Fruit fly (Drosophila melanogaster): Measurements from ENCODE around the gene ImpE3.

Gene ImpE3

DNA sequence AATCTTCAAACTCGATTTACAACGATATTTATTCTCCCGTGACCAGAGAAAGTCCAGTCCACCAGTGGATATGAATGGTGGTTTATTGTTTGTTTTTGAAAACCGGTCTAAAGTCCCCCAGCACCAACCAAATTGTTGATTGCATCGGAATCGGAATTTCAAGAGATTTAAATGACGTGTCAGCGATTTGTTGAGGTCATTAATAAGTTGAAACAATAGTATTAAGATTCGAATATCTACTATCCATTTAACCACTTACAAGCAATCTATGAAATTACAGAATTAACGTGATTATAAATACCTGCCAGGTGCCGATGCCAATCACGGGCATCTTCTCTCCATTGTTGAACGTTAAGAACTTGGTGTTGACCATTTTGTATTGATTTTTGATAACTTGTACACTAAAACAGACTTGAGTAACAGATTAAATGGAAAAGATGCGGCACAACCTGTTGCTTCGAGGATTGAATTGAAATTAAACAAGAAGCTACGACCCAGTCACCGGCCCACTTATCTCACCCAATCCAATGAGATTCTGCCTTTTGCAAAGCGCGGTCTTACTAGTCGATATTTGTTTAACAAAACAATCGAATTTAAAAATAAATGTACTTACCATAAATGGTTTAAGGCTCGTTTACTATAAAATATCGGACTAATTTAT is 21.6 kb downstream of the ImpE3 start, which contains the start of gene CG2767:
CG2767 (minus strand) TSS at position 516 of the 661 bp plus-strand sequence.
- TF ChIP-seq noc (tag; optimal IDR thresholded peaks at IDR 0.05) = no peak

DNA sequence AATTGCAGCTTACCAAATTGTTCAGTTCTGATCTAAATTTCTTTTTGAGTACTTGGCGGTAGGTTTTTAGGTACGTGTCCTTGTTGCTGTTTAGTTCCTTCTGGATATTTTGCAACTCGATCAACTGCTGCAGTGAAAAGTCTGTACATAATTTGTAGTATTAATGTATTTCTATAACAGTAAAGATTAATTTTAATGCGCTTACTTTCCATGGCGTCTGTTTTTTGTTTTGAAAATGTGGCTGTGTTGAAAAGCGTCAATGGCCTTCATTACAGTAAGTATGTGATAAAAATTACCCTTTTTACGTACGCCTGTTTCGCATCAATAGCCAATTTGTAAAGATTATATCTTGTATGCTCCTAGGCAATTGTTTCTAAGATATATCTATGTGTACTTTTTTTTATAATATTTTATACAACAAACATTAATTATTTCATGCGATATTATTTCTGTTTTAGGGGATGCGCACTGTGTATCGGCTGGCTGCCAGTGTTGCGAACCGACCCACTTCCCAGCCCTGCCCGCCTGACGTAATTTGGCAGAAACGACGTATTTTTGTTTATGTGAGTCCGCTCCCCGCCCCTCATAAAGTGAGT is 28.2 kb downstream of the ImpE3 start, which contains the start of the genes Kmn2 and CG2698:
Kmn2 (minus strand) TSS at position 236 of the 596 bp plus-strand sequence.
CG2698 (plus strand) TSS at position 489 of the 596 bp plus-strand sequence.
- TF ChIP-seq noc (tag; optimal IDR thresholded peaks at IDR 0.05) = peak; percentile 96

dm6 chr3R:7999530-8000116 is 29.7 kb downstream of the ImpE3 start, which contains the start of gene PIG-H:
Gene PIG-H, plus strand, starts transcription at chr3R:7999832.
- TF ChIP-seq noc (tag; optimal IDR thresholded peaks at IDR 0.05) = no peak

DNA sequence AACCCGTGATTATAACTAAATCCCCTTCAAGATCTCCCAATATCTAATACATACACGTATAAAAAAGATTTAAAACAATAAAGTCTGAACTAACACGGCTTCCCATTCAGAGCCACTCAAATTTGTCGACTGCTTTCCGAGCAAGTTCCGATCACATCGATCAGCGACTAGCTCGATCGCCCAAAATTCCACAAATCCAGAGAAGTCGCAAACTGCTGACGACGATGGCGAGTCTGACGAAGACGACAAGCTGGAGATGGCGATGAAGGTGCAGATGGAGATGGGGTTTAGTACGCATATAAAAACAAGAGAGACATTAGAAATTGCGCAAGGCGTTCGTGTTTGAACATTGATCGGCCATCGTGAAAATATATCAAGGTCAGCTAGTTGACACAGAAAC is 30.6 kb downstream of the ImpE3 start:
- no peak for TF ChIP-seq noc (tag; optimal IDR thresholded peaks at IDR 0.05)

dm6 chr3R:7995722-7996121 is 33.6 kb downstream of the ImpE3 start, which contains the start of gene Elovl7:
Gene Elovl7, minus strand, starts transcription at chr3R:7995852.
- no peak for TF ChIP-seq noc (tag; optimal IDR thresholded peaks at IDR 0.05)

DNA sequence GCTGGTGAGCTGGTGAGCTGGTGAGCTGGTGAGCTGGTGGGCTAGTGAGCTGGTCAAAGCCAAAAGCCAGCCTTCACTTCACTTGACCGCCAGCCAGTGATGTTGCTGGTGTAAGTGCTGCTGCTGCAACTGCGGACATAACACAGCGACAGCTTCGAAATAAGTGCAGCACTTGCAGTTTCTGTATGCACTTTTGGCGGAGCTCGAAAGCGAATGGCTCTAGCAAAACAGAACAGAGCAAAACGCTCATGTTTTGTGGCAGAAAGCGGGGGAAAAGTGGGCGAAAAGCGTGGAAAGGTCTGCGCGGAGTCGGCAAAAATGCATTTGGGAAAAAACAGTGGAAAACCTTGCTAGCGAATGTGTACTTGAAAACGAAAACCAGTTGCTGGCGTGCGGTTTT is 34.7 kb downstream of the ImpE3 start:
- TF ChIP-seq noc (tag; optimal IDR thresholded peaks at IDR 0.05) = no peak

DNA sequence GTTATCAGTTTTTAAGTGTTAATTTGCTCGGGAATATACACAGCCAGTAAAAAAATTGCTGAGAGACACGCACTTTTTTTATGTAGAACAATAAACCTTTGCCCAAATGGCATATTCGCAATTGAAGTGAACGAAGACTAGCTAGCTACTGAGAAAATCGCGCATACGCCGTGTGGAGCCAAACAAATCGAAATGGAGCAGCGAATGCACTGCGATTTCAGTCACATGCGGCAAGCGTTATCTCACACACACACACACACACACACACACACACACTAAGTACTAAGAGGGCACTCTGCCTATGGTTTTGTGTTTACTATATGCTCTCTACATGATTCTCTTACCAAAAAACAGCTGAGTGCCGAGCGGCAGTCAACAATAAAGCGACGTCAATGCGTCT is 35.8 kb downstream of the ImpE3 start:
- no peak for TF ChIP-seq noc (tag; optimal IDR thresholded peaks at IDR 0.05)

DNA sequence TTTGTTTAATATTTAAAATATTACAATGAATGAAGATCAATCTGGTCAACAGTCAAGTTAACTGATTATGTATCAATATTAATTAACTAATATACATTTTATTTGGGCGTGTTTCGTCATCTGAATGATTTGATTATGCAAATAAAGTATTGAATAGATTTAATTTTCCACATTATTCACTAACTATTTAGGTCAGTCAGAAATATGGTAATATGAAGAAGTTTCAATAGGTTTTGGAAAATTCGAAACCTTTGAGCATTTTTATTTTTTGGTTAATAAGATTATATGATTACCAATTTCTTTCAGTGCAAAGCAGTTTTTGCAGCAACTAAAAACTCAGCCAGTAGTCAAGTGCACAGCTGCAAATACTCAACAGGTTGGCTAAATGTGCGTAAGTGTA is 37.2 kb downstream of the ImpE3 start:
- no peak for TF ChIP-seq noc (tag; optimal IDR thresholded peaks at IDR 0.05)

- no peak for TF ChIP-seq noc (tag; optimal IDR thresholded peaks at IDR 0.05)
Observed at dm6 chr3R:7991446-7991845, 37.9 kb downstream of the ImpE3 start.

DNA sequence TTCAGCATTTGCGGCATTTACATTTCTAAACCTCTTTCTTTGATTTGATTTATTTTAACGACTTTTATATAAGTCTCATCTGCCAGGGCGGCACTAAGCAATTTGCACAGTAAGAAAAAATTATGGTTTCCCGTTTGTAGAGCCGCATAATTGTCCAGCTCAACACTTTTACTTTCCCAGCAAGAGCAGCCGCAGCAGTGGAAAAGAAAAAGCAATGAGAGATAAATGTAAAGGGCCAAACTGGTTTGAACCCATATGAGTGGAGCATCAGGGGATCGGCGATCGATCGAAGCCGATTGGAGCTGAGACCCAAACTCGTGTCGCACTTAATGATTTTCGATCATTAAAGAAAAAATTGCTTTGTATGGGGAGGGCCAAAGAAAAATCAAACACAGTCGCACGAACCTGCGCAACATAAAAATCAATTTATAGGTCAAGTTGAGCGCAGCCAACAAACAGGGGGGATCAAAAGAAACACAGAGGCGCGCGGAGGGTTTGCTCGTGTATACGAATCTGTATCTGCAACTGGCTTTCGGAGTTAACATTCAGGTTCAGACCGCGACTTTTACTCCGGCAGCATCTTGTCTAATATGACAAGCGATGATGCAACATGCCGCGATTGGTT is 38.4 kb downstream of the ImpE3 start:
- no peak for TF ChIP-seq noc (tag; optimal IDR thresholded peaks at IDR 0.05)

dm6 chr3R:7990257-7990656 is 39.1 kb downstream of the ImpE3 start:
- TF ChIP-seq noc (tag; optimal IDR thresholded peaks at IDR 0.05) = no peak

DNA sequence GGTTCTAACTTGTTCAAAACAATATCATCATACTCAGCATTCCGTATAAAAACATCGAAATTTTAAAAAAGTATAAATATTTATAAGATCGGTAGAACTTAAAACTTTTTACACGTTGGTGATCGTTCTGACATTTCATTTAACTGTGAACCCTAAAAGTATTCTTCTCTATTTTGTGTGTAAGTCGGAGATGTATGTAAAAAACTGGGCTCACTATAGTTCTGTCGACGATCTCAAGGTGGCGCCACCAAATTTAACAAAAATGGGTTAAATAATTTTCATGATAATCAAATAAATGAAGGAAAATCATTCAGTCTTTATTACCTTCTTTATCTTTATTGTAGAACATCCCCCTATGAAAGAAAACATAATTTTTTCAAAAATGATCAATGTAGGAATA is 48.0 kb downstream of the ImpE3 start:
- TF ChIP-seq noc (tag; optimal IDR thresholded peaks at IDR 0.05) = no peak

dm6 chr3R:7980222-7980621 is 49.1 kb downstream of the ImpE3 start, which contains the start of gene Sfp84E:
Gene Sfp84E, minus strand, starts transcription at chr3R:7980322.
- TF ChIP-seq noc (tag; optimal IDR thresholded peaks at IDR 0.05) = no peak

All from whole organism, larva.